Worm (Caenorhabditis elegans) whole organism, young adult: ENCODE data around the gene Y69A2AR.31.

Experiments
- D2030.7 ChIP-seq: fragments of 200-800 bp; sonication (Bioruptor generic); IDR thresholded peaks from 2 replicates; pipeline ENCODE4 v1.3.6; 2022; ENCODE audit warnings: missing genetic modification reagents, missing genetic modification characterization, missing compliant biosample characterization
- F10E7.11 ChIP-seq: sonication (generic microtip); optimal IDR thresholded peaks from 2 replicates; lab custom pipeline; 2017; ENCODE audit warnings: mild to moderate bottlenecking, missing genetic modification characterization, moderate library complexity, missing compliant biosample characterization
- F33H1.4 ChIP-seq: fragments of 200-800 bp; sonication (Bioruptor generic); IDR thresholded peaks from 2 replicates; pipeline ENCODE4 v1.3.6; 2022; ENCODE audit warnings: missing genetic modification reagents, missing genetic modification characterization, missing compliant biosample characterization
- F37B4.10 ChIP-seq: fragments of 200-800 bp; sonication (Bioruptor generic); IDR thresholded peaks from 2 replicates; pipeline ENCODE4 v1.3.6; 2022; ENCODE audit warnings: missing genetic modification characterization, missing compliant biosample characterization
- F52B5.7 ChIP-seq: sonication (generic microtip); optimal IDR thresholded peaks from 2 replicates; lab custom pipeline; 2016; ENCODE audit warnings: mild to moderate bottlenecking, missing genetic modification characterization, missing compliant biosample characterization
- K12H6.12 ChIP-seq: fragments of 200-800 bp; sonication (Bioruptor generic); optimal IDR thresholded peaks from 2 replicates; lab custom pipeline; 2018; ENCODE audit warnings: mild to moderate bottlenecking, missing genetic modification characterization, missing compliant biosample characterization
- T07F8.4 ChIP-seq: sonication (generic microtip); optimal IDR thresholded peaks from 2 replicates; lab custom pipeline; 2016; ENCODE audit warnings: mild to moderate bottlenecking, missing genetic modification characterization, moderate library complexity, missing compliant biosample characterization
- Y56A3A.18 ChIP-seq: fragments of 200-800 bp; sonication (Bioruptor generic); IDR thresholded peaks from 2 replicates; pipeline ENCODE4 v1.3.6; 2022; ENCODE audit warnings: missing genetic modification reagents, missing genetic modification characterization, missing compliant biosample characterization
- Y67H2A.10 ChIP-seq: fragments of 200-800 bp; sonication (Bioruptor generic); conservative IDR thresholded peaks from 2 replicates; pipeline ENCODE4 v1.3.6; 2022; ENCODE audit warnings: missing genetic modification reagents, missing genetic modification characterization, missing compliant biosample characterization
- Y95B8A.8 ChIP-seq: fragments of 200-800 bp; sonication (Bioruptor generic); IDR thresholded peaks from 2 replicates; pipeline ENCODE4 v1.3.6; 2022; ENCODE audit warnings: missing genetic modification reagents, missing genetic modification characterization, missing compliant biosample characterization
- atf-7 ChIP-seq: sonication (generic microtip); optimal IDR thresholded peaks from 2 replicates; lab custom pipeline; 2017; ENCODE audit warnings: mild to moderate bottlenecking, missing genetic modification characterization, missing compliant biosample characterization
- attf-6 ChIP-seq: fragments of 200-800 bp; sonication (Bioruptor generic); IDR thresholded peaks from 2 replicates; pipeline ENCODE4 v1.3.6; 2022; ENCODE audit warnings: missing genetic modification reagents, missing genetic modification characterization, missing compliant biosample characterization
- bed-2 ChIP-seq: fragments of 200-800 bp; sonication (Bioruptor generic); IDR thresholded peaks from 2 replicates; pipeline ENCODE4 v1.3.6; 2022; ENCODE audit warnings: missing genetic modification reagents, missing genetic modification characterization, missing compliant biosample characterization
- ccch-3 ChIP-seq: fragments of 200-800 bp; sonication (Bioruptor generic); optimal IDR thresholded peaks from 2 replicates; lab custom pipeline; 2018; ENCODE audit warnings: mild to moderate bottlenecking, missing genetic modification characterization, missing compliant biosample characterization
- cebp-2 ChIP-seq: fragments of 200-800 bp; sonication (Bioruptor generic); IDR thresholded peaks from 2 replicates; pipeline ENCODE4 v1.3.6; 2022; ENCODE audit warnings: missing genetic modification characterization, missing compliant biosample characterization
- ceh-100 ChIP-seq: fragments of 200-800 bp; sonication (Bioruptor generic); IDR thresholded peaks from 2 replicates; pipeline ENCODE4 v1.3.6; 2022; ENCODE audit warnings: missing genetic modification reagents, missing genetic modification characterization, missing compliant biosample characterization
- ceh-91 ChIP-seq: fragments of 200-800 bp; sonication (Bioruptor generic); IDR thresholded peaks from 2 replicates; pipeline ENCODE4 v1.3.6; 2022; ENCODE audit warnings: missing genetic modification reagents, missing genetic modification characterization, missing compliant biosample characterization
- die-1 ChIP-seq: sonication (generic microtip); optimal IDR thresholded peaks from 2 replicates; lab custom pipeline; 2016; ENCODE audit warnings: missing genotype, mild to moderate bottlenecking, missing genetic modification characterization, missing compliant biosample characterization
- dox-1 ChIP-seq: fragments of 200-800 bp; sonication (Bioruptor generic); IDR thresholded peaks from 2 replicates; pipeline ENCODE4 v1.3.6; 2022; ENCODE audit warnings: missing genetic modification reagents, missing genetic modification characterization, missing compliant biosample characterization
- dpff-1 ChIP-seq: sonication (generic microtip); optimal IDR thresholded peaks from 2 replicates; lab custom pipeline; 2017; ENCODE audit warnings: mild to moderate bottlenecking, missing genetic modification characterization, missing compliant biosample characterization
- egl-44 ChIP-seq: fragments of 200-800 bp; sonication (Bioruptor generic); IDR thresholded peaks from 2 replicates; pipeline ENCODE4 v1.3.6; 2022; ENCODE audit warnings: missing genetic modification reagents, missing genetic modification characterization, missing compliant biosample characterization
- hmg-1.2 ChIP-seq: fragments of 200-800 bp; sonication (Bioruptor generic); IDR thresholded peaks from 2 replicates; pipeline ENCODE4 v1.3.6; 2022; ENCODE audit warnings: missing genetic modification reagents, missing genetic modification characterization, missing compliant biosample characterization
- hsf-1 ChIP-seq: fragments of 200-800 bp; sonication (Bioruptor generic); IDR thresholded peaks from 2 replicates; pipeline ENCODE4 v1.3.6; 2022; ENCODE audit warnings: missing genetic modification reagents, missing genetic modification characterization, missing compliant biosample characterization
- lin-26 ChIP-seq: fragments of 200-800 bp; sonication (Bioruptor generic); IDR thresholded peaks from 2 replicates; pipeline ENCODE4 v1.3.6; 2022; ENCODE audit warnings: missing genetic modification reagents, missing genetic modification characterization, missing compliant biosample characterization
- lin-35 ChIP-seq, 3 experiments: fragments of 150-350 bp in 2 of 3; sonication (generic microtip) in 1 of 3; optimal IDR thresholded peaks; 2 replicates each; lab custom pipeline; 2014 to 2018; ENCODE audit warnings: missing biosample characterization in 3 of 3, missing genetic modification characterization in 3 of 3, missing genetic modification reagents in 3 of 3
- lir-1 ChIP-seq: fragments of 200-800 bp; sonication (Bioruptor generic); conservative IDR thresholded peaks from 2 replicates; pipeline ENCODE4 v1.3.6; 2022; ENCODE audit warnings: missing genetic modification reagents, missing genetic modification characterization, missing compliant biosample characterization
- lsl-1 ChIP-seq: fragments of 200-800 bp; sonication (Bioruptor generic); optimal IDR thresholded peaks from 2 replicates; lab custom pipeline; 2018; ENCODE audit warnings: mild to moderate bottlenecking, missing genetic modification characterization, moderate library complexity, missing compliant biosample characterization
- lsy-27 ChIP-seq: sonication (generic microtip); optimal IDR thresholded peaks from 2 replicates; lab custom pipeline; 2017; ENCODE audit warnings: missing genetic modification characterization, mild to moderate bottlenecking, missing compliant biosample characterization, antibody characterized with exemption, missing genotype, borderline replicate concordance; ENCODE audit not compliant: insufficient read depth
- madf-3 ChIP-seq: fragments of 200-800 bp; sonication (Bioruptor generic); IDR thresholded peaks from 2 replicates; pipeline ENCODE4 v1.3.6; 2022; ENCODE audit warnings: missing genetic modification reagents, missing genetic modification characterization, missing compliant biosample characterization
- madf-6 ChIP-seq: fragments of 200-800 bp; sonication (Bioruptor generic); IDR thresholded peaks from 2 replicates; pipeline ENCODE4 v1.3.6; 2022; ENCODE audit warnings: missing genetic modification reagents, missing genetic modification characterization, missing compliant biosample characterization
- mcd-1 ChIP-seq: fragments of 200-800 bp; sonication (Bioruptor generic); IDR thresholded peaks from 2 replicates; pipeline ENCODE4 v1.3.6; 2022; ENCODE audit warnings: missing genetic modification reagents, missing genetic modification characterization, missing compliant biosample characterization
- mes-4 ChIP-seq: sonication (generic microtip); optimal IDR thresholded peaks from 2 replicates; lab custom pipeline; 2016; ENCODE audit warnings: missing genotype, missing genetic modification characterization, missing compliant biosample characterization
- nfya-2 ChIP-seq: fragments of 200-800 bp; sonication (Bioruptor generic); IDR thresholded peaks from 2 replicates; pipeline ENCODE4 v1.3.6; 2022; ENCODE audit warnings: missing genetic modification reagents, missing genetic modification characterization, missing compliant biosample characterization
- nfyb-1 ChIP-seq: fragments of 200-800 bp; sonication (Bioruptor generic); IDR thresholded peaks from 2 replicates; pipeline ENCODE4 v1.3.6; 2022; ENCODE audit warnings: missing genetic modification reagents, missing genetic modification characterization, missing compliant biosample characterization
- nhr-27 ChIP-seq: fragments of 200-800 bp; sonication (Bioruptor generic); optimal IDR thresholded peaks from 2 replicates; lab custom pipeline; 2018; ENCODE audit warnings: mild to moderate bottlenecking, missing genetic modification characterization, moderate library complexity, missing compliant biosample characterization
- pbrm-1 ChIP-seq: fragments of 200-800 bp; sonication (Bioruptor generic); IDR thresholded peaks from 2 replicates; pipeline ENCODE4 v1.3.6; 2022; ENCODE audit warnings: missing genetic modification reagents, missing genetic modification characterization, missing compliant biosample characterization
- rcor-1 ChIP-seq: fragments of 200-800 bp; sonication (Bioruptor generic); IDR thresholded peaks from 2 replicates; pipeline ENCODE4 v1.3.6; 2022; ENCODE audit warnings: missing genetic modification reagents, missing genetic modification characterization, missing compliant biosample characterization
- repo-1 ChIP-seq: sonication (generic microtip); optimal IDR thresholded peaks from 2 replicates; lab custom pipeline; 2017; ENCODE audit warnings: mild to moderate bottlenecking, missing genetic modification characterization, missing compliant biosample characterization
- sdz-38 ChIP-seq: sonication (generic microtip); optimal IDR thresholded peaks from 2 replicates; lab custom pipeline; 2016; ENCODE audit warnings: missing genotype, missing genetic modification characterization, missing compliant biosample characterization
- sea-2 ChIP-seq: fragments of 200-800 bp; sonication (Bioruptor generic); IDR thresholded peaks from 2 replicates; pipeline ENCODE4 v1.3.6; 2022; ENCODE audit warnings: missing genetic modification characterization, missing compliant biosample characterization
- snpc-3.4 ChIP-seq: sonication (generic microtip); optimal IDR thresholded peaks from 2 replicates; lab custom pipeline; 2017; ENCODE audit warnings: missing genetic modification characterization, mild to moderate bottlenecking, missing compliant biosample characterization, antibody characterized with exemption, moderate library complexity, missing genotype, missing genetic modification reagents
- tbp1 ChIP-seq: fragments of 200-800 bp; sonication (Bioruptor generic); optimal IDR thresholded peaks from 2 replicates; lab custom pipeline; 2018; ENCODE audit warnings: mild to moderate bottlenecking, missing genetic modification characterization, missing compliant biosample characterization
- tbx-9 ChIP-seq: sonication (generic microtip); optimal IDR thresholded peaks from 2 replicates; lab custom pipeline; 2016; ENCODE audit warnings: borderline replicate concordance, missing genetic modification characterization, inconsistent platforms, missing compliant biosample characterization
- ztf-18 ChIP-seq: sonication (generic microtip); optimal IDR thresholded peaks from 2 replicates; lab custom pipeline; 2016; ENCODE audit warnings: missing genotype, mild to moderate bottlenecking, missing genetic modification characterization, missing compliant biosample characterization
- ztf-22 ChIP-seq: fragments of 200-800 bp; sonication (Bioruptor generic); optimal IDR thresholded peaks from 2 replicates; lab custom pipeline; 2018; ENCODE audit warnings: mild to moderate bottlenecking, missing genetic modification characterization, moderate library complexity, missing compliant biosample characterization
- ztf-26 ChIP-seq: sonication (generic microtip); optimal IDR thresholded peaks from 2 replicates; lab custom pipeline; 2017; ENCODE audit warnings: missing genetic modification characterization, missing compliant biosample characterization
- ztf-3 ChIP-seq: fragments of 200-800 bp; sonication (Bioruptor generic); optimal IDR thresholded peaks from 2 replicates; lab custom pipeline; 2018; ENCODE audit warnings: mild to moderate bottlenecking, missing genetic modification characterization, missing compliant biosample characterization

Gene Y69A2AR.31

DNA sequence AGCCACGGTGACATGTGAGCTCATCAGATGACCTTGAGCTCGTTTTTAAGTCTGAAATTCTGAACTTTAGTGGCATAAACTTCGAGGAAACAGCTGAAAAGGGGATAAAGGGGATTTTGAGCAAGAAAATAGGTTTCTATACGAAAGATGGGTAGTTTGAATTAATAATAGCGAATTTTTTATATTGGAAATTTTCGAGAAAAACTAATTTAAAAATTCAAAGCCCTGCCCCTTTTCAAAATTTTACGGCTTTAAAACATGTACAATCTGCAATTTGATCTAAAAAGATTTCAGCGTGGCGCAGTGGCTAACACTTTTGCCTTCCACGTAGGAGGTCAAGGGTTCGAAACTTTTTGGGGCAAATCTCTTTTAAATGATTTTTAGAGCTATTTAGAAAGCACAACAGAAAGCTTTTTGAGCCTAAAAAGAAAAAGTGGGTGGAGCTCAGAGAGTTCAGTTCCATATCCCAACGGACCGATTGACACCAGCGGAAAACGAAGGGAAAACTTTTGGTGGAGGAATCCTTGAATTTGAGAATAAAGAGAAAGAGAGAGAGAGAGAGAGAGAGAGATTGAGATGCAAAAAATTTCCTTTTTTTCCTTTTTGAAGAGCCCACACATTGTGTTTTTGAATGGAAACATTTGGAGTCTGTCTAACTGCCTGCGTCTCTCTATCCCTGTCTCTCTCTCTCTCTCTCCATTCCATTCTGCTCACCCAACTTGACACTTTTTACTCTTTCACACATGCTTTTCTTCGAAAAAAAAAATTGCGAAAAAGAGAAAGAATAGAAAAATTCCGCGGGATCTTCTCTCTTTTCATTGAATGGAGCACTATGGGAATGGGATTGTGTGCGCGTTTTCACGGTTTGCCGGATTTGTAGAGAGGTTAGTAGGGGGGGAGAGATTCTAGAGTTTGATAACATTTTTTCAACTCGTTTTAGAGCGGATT, at the start of gene Y69A2AR.31:
Gene Y69A2AR.31, minus strand, starts transcription at position 51 of the 948 bp plus-strand sequence.
- TF ChIP-seq hmg-1.2 (GFP tag; lab: Robert Waterston, UW) = no peak; the same call in 1 of the 2 replicates
- no peak for TF ChIP-seq F33H1.4 (GFP tag; lab: Robert Waterston, UW)
- peak; percentile 93 for TF ChIP-seq tbp1
- no peak for TF ChIP-seq F10E7.11
- TF ChIP-seq nfyb-1 (GFP tag; lab: Robert Waterston, UW) = no peak
- TF ChIP-seq pbrm-1 (GFP tag; lab: Robert Waterston, UW) = no peak; the same call in 1 of the 2 replicates
- TF ChIP-seq snpc-3.4 (tag; lab: Kevin White, UChicago) = peak; percentile 63
- TF ChIP-seq mes-4 (tag; lab: Kevin White, UChicago) = no peak
- TF ChIP-seq T07F8.4 (tag; lab: Kevin White, UChicago) = no peak
- peak; percentile 56; the same call in 1 of the 2 replicates for TF ChIP-seq D2030.7
- TF ChIP-seq tbx-9 = no peak
- no peak for TF ChIP-seq K12H6.12 (tag; lab: Kevin White, UChicago)
- TF ChIP-seq bed-2 (GFP tag; lab: Robert Waterston, UW) = no peak
- TF ChIP-seq nfya-2 (GFP tag; lab: Robert Waterston, UW) = no peak
- TF ChIP-seq ztf-3 (GFP tag; lab: Kevin White, UChicago) = no peak
- TF ChIP-seq die-1 (tag; lab: Kevin White, UChicago) = peak; percentile 78
- peak; percentile 4 for TF ChIP-seq lsl-1 (GFP tag; lab: Kevin White, UChicago)
- TF ChIP-seq rcor-1 = no peak
- no peak for TF ChIP-seq dpff-1 (tag; lab: Kevin White, UChicago)
- no peak for TF ChIP-seq ceh-100 (GFP tag; lab: Robert Waterston, UW)
- TF ChIP-seq nhr-27 (tag; lab: Kevin White, UChicago) = no peak
- TF ChIP-seq mcd-1 = no peak
- no peak for TF ChIP-seq lin-35 (GFP tag; optimal IDR thresholded peaks at IDR 0.05; lab: Kevin White, UChicago)
- TF ChIP-seq lin-26 = peak; percentile 92
- TF ChIP-seq attf-6 = no peak
- no peak for TF ChIP-seq ztf-22 (GFP tag; lab: Kevin White, UChicago)
- TF ChIP-seq cebp-2 = peak; percentile 75; the same call in 1 of the 2 replicates
- TF ChIP-seq Y95B8A.8 = no peak
- TF ChIP-seq ztf-26 (tag; lab: Kevin White, UChicago) = no peak
- no peak for TF ChIP-seq ceh-91 (GFP tag; lab: Robert Waterston, UW)
- no peak; the same call in 1 of the 2 replicates for TF ChIP-seq madf-6
- no peak for TF ChIP-seq Y67H2A.10 (GFP tag; lab: Robert Waterston, UW)
- TF ChIP-seq dox-1 (GFP tag; lab: Robert Waterston, UW) = 0 out of 2 replicates have a peak, but pooled peaks have one; percentile 23
- no peak for TF ChIP-seq sdz-38 (tag; lab: Kevin White, UChicago)
- TF ChIP-seq ccch-3 = no peak
- TF ChIP-seq Y56A3A.18 = no peak
- no peak for TF ChIP-seq atf-7
- TF ChIP-seq lsy-27 (tag; lab: Kevin White, UChicago) = no peak
- TF ChIP-seq ztf-18 (tag; lab: Kevin White, UChicago) = peak; percentile 64
- no peak for TF ChIP-seq lir-1
- no peak for TF ChIP-seq hsf-1 (GFP tag; lab: Robert Waterston, UW)
- no peak for TF ChIP-seq repo-1 (tag; lab: Kevin White, UChicago)
- no peak for TF ChIP-seq F37B4.10 (GFP tag; lab: Robert Waterston, UW)
- TF ChIP-seq F52B5.7 = no peak
- TF ChIP-seq madf-3 (GFP tag; lab: Robert Waterston, UW) = 0 out of 2 replicates have a peak, but pooled peaks have one; percentile 51
- 0 out of 2 replicates have a peak, but pooled peaks have one; percentile 34 for TF ChIP-seq egl-44 (GFP tag; lab: Robert Waterston, UW)
- no peak for TF ChIP-seq sea-2
